Fruit fly (Drosophila melanogaster) whole organism, embryonic: ENCODE results near the gene IntS4.
A peak's percentile ranks its signal among the peaks of the same experiment; 100 is the strongest.

ENCODE experiments used
- CG1024 ChIP-seq: fragments of 200-800 bp; sonication (Bioruptor generic); IDR thresholded peaks from 2 replicates; pipeline ENCODE4 v1.3.6; 2022; ENCODE audit warnings: missing biosample characterization, missing genetic modification characterization
- CG10366 ChIP-seq: fragments of 200-800 bp; sonication (Bioruptor generic); IDR thresholded peaks from 2 replicates; pipeline ENCODE4 v1.3.6; 2022; ENCODE audit warnings: missing biosample characterization, missing genetic modification characterization
- CG10462 ChIP-seq: fragments of 200-800 bp; sonication (Bioruptor generic); optimal IDR thresholded peaks from 2 replicates; lab custom pipeline; 2016; ENCODE audit warnings: missing biosample characterization, missing genetic modification characterization
- CG10543 ChIP-seq: fragments of 200-800 bp; sonication (Bioruptor generic); optimal IDR thresholded peaks from 3 replicates; lab custom pipeline; 2017; ENCODE audit warnings: missing biosample characterization, mild to moderate bottlenecking, missing genetic modification characterization, moderate library complexity
- CG11696 ChIP-seq: fragments of 200-800 bp; sonication (Bioruptor generic); IDR thresholded peaks from 2 replicates; pipeline ENCODE4 v1.3.6; 2022; ENCODE audit warnings: missing biosample characterization, missing genetic modification characterization
- CG12104 ChIP-seq: fragments of 200-800 bp; sonication (Bioruptor generic); optimal IDR thresholded peaks from 3 replicates; lab custom pipeline; 2016; ENCODE audit warnings: missing biosample characterization, missing genetic modification characterization
- CG13424 ChIP-seq: fragments of 200-800 bp; sonication (Bioruptor generic); optimal IDR thresholded peaks from 2 replicates; lab custom pipeline; 2019; ENCODE audit warnings: missing biosample characterization, mild to moderate bottlenecking, missing genetic modification characterization, moderate library complexity
- CG15269 ChIP-seq: fragments of 200-800 bp; sonication (Bioruptor generic); optimal IDR thresholded peaks from 2 replicates; lab custom pipeline; 2018; ENCODE audit warnings: missing biosample characterization, mild to moderate bottlenecking, missing genetic modification characterization, moderate library complexity
- CG1602 ChIP-seq: fragments of 200-800 bp; sonication (Bioruptor generic); optimal IDR thresholded peaks from 3 replicates; lab custom pipeline; 2016; ENCODE audit warnings: missing biosample characterization, missing genetic modification characterization
- CG1647 ChIP-seq: fragments of 200-800 bp; sonication (Bioruptor generic); optimal IDR thresholded peaks from 3 replicates; lab custom pipeline; 2016; ENCODE audit warnings: missing biosample characterization, missing genetic modification characterization
- CG17186 ChIP-seq: fragments of 200-800 bp; sonication (Bioruptor generic); optimal IDR thresholded peaks from 3 replicates; lab custom pipeline; 2017; ENCODE audit warnings: missing biosample characterization, missing genetic modification reagents, missing genetic modification characterization
- CG32767 ChIP-seq: fragments of 200-800 bp; sonication (Bioruptor generic); IDR thresholded peaks from 2 replicates; pipeline ENCODE4 v1.3.6; 2022; ENCODE audit warnings: missing biosample characterization, missing genetic modification characterization
- CG33557 ChIP-seq: fragments of 200-800 bp; sonication (Bioruptor generic); optimal IDR thresholded peaks from 2 replicates; lab custom pipeline; 2019; ENCODE audit warnings: missing biosample characterization, mild to moderate bottlenecking, missing genetic modification characterization, moderate library complexity
- CG6689 ChIP-seq: fragments of 200-800 bp; sonication (Bioruptor generic); IDR thresholded peaks from 2 replicates; pipeline ENCODE4 v1.3.6; 2022; ENCODE audit warnings: missing biosample characterization, missing genetic modification characterization
- CG7271 ChIP-seq: fragments of 200-800 bp; sonication (Bioruptor generic); optimal IDR thresholded peaks from 2 replicates; lab custom pipeline; 2018; ENCODE audit warnings: missing biosample characterization, mild to moderate bottlenecking, missing genetic modification characterization, moderate library complexity
- CG8290 ChIP-seq, 3 experiments: fragments of 200-800 bp; sonication (Bioruptor generic); optimal IDR thresholded peaks; 2 replicates each; lab custom pipeline; 2016 to 2019; ENCODE audit warnings: missing biosample characterization in 3 of 3, missing genetic modification characterization in 3 of 3, mild to moderate bottlenecking in 2 of 3, moderate library complexity in 1 of 3
- CG8924 ChIP-seq: fragments of 200-800 bp; optimal IDR thresholded peaks from 3 replicates; lab custom pipeline; 2019; ENCODE audit warnings: missing biosample characterization, mild to moderate bottlenecking, missing genetic modification characterization, moderate library complexity
- D19A ChIP-seq: fragments of 200-800 bp; optimal IDR thresholded peaks from 3 replicates; lab custom pipeline; 2019; ENCODE audit warnings: missing biosample characterization, mild to moderate bottlenecking, missing genetic modification characterization, moderate library complexity
- ERR ChIP-seq: fragments of 200-800 bp; sonication (Bioruptor generic); optimal IDR thresholded peaks from 2 replicates; lab custom pipeline; 2016; ENCODE audit warnings: missing biosample characterization, missing genetic modification characterization
- Eip74EF ChIP-seq, 2 experiments: fragments of 200-800 bp in 1 of 2; fragments of >200 bp in 1 of 2; sonication (Bioruptor generic) in 1 of 2; optimal IDR thresholded peaks; 2 replicates each; lab custom pipeline; 2017 to 2019; ENCODE audit warnings: missing biosample characterization in 2 of 2, missing genetic modification characterization in 2 of 2, mild to moderate bottlenecking in 1 of 2, moderate library complexity in 1 of 2
- H2.0 ChIP-seq: fragments of 200-800 bp; sonication (Bioruptor generic); IDR thresholded peaks from 2 replicates; pipeline ENCODE4 v1.3.6; 2022; ENCODE audit warnings: missing biosample characterization, missing genetic modification characterization
- Jarid2 ChIP-seq: fragments of 200-800 bp; sonication (Bioruptor generic); optimal IDR thresholded peaks from 3 replicates; lab custom pipeline; 2017; ENCODE audit warnings: mild to moderate bottlenecking, missing biosample characterization, missing genetic modification reagents, missing genetic modification characterization
- Neu2 ChIP-seq: fragments of 200-800 bp; sonication (Bioruptor generic); optimal IDR thresholded peaks from 3 replicates; lab custom pipeline; 2016; ENCODE audit warnings: missing biosample characterization, missing genetic modification characterization, borderline replicate concordance
- PHDP ChIP-seq: fragments of 200-800 bp; sonication (Bioruptor generic); optimal IDR thresholded peaks from 3 replicates; lab custom pipeline; 2018; ENCODE audit warnings: missing biosample characterization, mild to moderate bottlenecking, missing genetic modification characterization, moderate library complexity
- Ptx1 ChIP-seq: fragments of 200-800 bp; sonication (Bioruptor generic); IDR thresholded peaks from 2 replicates; pipeline ENCODE4 v1.3.6; 2022; ENCODE audit warnings: missing biosample characterization, missing genetic modification characterization
- Rfx ChIP-seq: fragments of 200-800 bp; sonication (Bioruptor generic); IDR thresholded peaks from 2 replicates; pipeline ENCODE4 v1.3.6; 2022; ENCODE audit warnings: missing biosample characterization, missing genetic modification characterization
- Sox100B ChIP-seq: fragments of 200-800 bp; sonication (Bioruptor generic); optimal IDR thresholded peaks from 3 replicates; lab custom pipeline; 2018; ENCODE audit warnings: missing biosample characterization, mild to moderate bottlenecking, missing genetic modification characterization
- Xbp1 ChIP-seq: fragments of 200-800 bp; sonication (Bioruptor generic); optimal IDR thresholded peaks from 3 replicates; lab custom pipeline; 2016; ENCODE audit warnings: missing biosample characterization, mild to moderate bottlenecking, missing genetic modification characterization
- Xrp1 ChIP-seq: fragments of 200-800 bp; sonication (Bioruptor generic); IDR thresholded peaks from 2 replicates; pipeline ENCODE4 v1.3.6; 2022; ENCODE audit warnings: missing biosample characterization, missing genetic modification characterization
- YL-1 ChIP-seq: fragments of 200-800 bp; sonication (Bioruptor generic); optimal IDR thresholded peaks from 3 replicates; lab custom pipeline; 2017; ENCODE audit warnings: missing biosample characterization, mild to moderate bottlenecking, missing genetic modification characterization
- ab ChIP-seq: fragments of 200-800 bp; sonication (Bioruptor generic); optimal IDR thresholded peaks from 2 replicates; lab custom pipeline; 2016; ENCODE audit warnings: missing biosample characterization, missing genetic modification characterization
- chinmo ChIP-seq: fragments of 200-800 bp; sonication (Bioruptor generic); IDR thresholded peaks from 4 replicates; pipeline ENCODE4 v1.3.6; 2022; ENCODE audit warnings: missing biosample characterization, missing genetic modification characterization; ENCODE audit not compliant: partially characterized antibody
- chn ChIP-seq: fragments of 200-800 bp; sonication (Bioruptor generic); optimal IDR thresholded peaks from 2 replicates; lab custom pipeline; 2016; ENCODE audit warnings: missing biosample characterization, missing genetic modification characterization
- crc ChIP-seq: fragments of 200-800 bp; sonication (Bioruptor generic); optimal IDR thresholded peaks from 2 replicates; lab custom pipeline; 2016; ENCODE audit warnings: missing biosample characterization, missing genetic modification characterization
- dysf ChIP-seq: fragments of 200-800 bp; sonication (Bioruptor generic); IDR thresholded peaks from 3 replicates; pipeline ENCODE4 v1.3.6; 2022; ENCODE audit warnings: missing biosample characterization, missing genetic modification characterization
- gce ChIP-seq: fragments of 200-800 bp; sonication (Bioruptor generic); IDR thresholded peaks from 3 replicates; pipeline ENCODE4 v1.3.6; 2022; ENCODE audit warnings: missing biosample characterization, missing genetic modification characterization
- gem ChIP-seq: fragments of 200-800 bp; sonication (Bioruptor generic); optimal IDR thresholded peaks from 2 replicates; lab custom pipeline; 2019; ENCODE audit warnings: missing biosample characterization, mild to moderate bottlenecking, missing genetic modification characterization, moderate library complexity
- hb ChIP-seq: fragments of 200-800 bp; sonication (Bioruptor generic); IDR thresholded peaks from 3 replicates; pipeline ENCODE4 v1.3.6; 2022; ENCODE audit warnings: missing biosample characterization, missing genetic modification characterization; ENCODE audit not compliant: partially characterized antibody
- lab ChIP-seq: fragments of 200-800 bp; sonication (Bioruptor generic); optimal IDR thresholded peaks from 3 replicates; lab custom pipeline; 2017; ENCODE audit warnings: missing biosample characterization, missing genetic modification characterization, mild to moderate bottlenecking, moderate library complexity, missing genetic modification reagents
- lmd ChIP-seq: fragments of 200-800 bp; sonication (Bioruptor generic); IDR thresholded peaks from 2 replicates; pipeline ENCODE4 v1.3.6; 2022; ENCODE audit warnings: missing biosample characterization, missing genetic modification characterization
- otp ChIP-seq: fragments of 200-800 bp; sonication (Bioruptor generic); IDR thresholded peaks from 3 replicates; pipeline ENCODE4, ENCODE4 v1.3.6; 2022; ENCODE audit warnings: missing biosample characterization, missing genetic modification characterization
- prd ChIP-seq, 3 experiments: fragments of >200 bp in 2 of 3; fragments of 200-800 bp in 1 of 3; sonication (Bioruptor generic) in 1 of 3; optimal IDR thresholded peaks in 2 of 3; IDR thresholded peaks in 1 of 3; 2 replicates in 2 of 3; 3 replicates in 1 of 3; pipeline versions ENCODE4 v1.3.6 to Lab custom; 2017 to 2022; ENCODE audit warnings: missing biosample characterization in 1 of 3, missing genetic modification characterization in 1 of 3
- sc ChIP-seq, 3 experiments: fragments of >200 bp in 2 of 3; fragments of 200-800 bp in 1 of 3; sonication (Bioruptor generic) in 1 of 3; optimal IDR thresholded peaks; 2 replicates in 2 of 3; 3 replicates in 1 of 3; lab custom pipeline; 2017; ENCODE audit warnings: mild to moderate bottlenecking in 1 of 3, missing biosample characterization in 1 of 3, missing genetic modification characterization in 1 of 3, missing genetic modification reagents in 1 of 3
- sisA ChIP-seq: fragments of 200-800 bp; sonication (Bioruptor generic); IDR thresholded peaks from 2 replicates; pipeline ENCODE4 v1.3.6; 2022; ENCODE audit warnings: missing biosample characterization, missing genetic modification characterization
- tio ChIP-seq: fragments of 200-800 bp; sonication (Bioruptor generic); optimal IDR thresholded peaks from 2 replicates; lab custom pipeline; 2017; ENCODE audit warnings: missing biosample characterization, missing genetic modification characterization, inconsistent platforms
- ttk ChIP-seq: fragments of 200-800 bp; sonication (Bioruptor generic); IDR thresholded peaks from 2 replicates; pipeline ENCODE4 v2.1.2; 2022; ENCODE audit warnings: missing biosample characterization, missing genetic modification characterization
- vfl ChIP-seq: fragments of 200-800 bp; sonication (Bioruptor generic); optimal IDR thresholded peaks from 2 replicates; lab custom pipeline; 2016; ENCODE audit warnings: missing biosample characterization, missing genetic modification characterization
- vnd ChIP-seq: fragments of 200-800 bp; sonication (Bioruptor generic); IDR thresholded peaks from 3 replicates; pipeline ENCODE4 v1.3.6; 2022; ENCODE audit warnings: missing biosample characterization, missing genetic modification characterization; ENCODE audit not compliant: partially characterized antibody
- zen ChIP-seq: fragments of 200-800 bp; sonication (Bioruptor generic); optimal IDR thresholded peaks from 3 replicates; lab custom pipeline; 2018; ENCODE audit warnings: missing biosample characterization, mild to moderate bottlenecking, missing genetic modification characterization, moderate library complexity

The IntS4 gene

DNA sequence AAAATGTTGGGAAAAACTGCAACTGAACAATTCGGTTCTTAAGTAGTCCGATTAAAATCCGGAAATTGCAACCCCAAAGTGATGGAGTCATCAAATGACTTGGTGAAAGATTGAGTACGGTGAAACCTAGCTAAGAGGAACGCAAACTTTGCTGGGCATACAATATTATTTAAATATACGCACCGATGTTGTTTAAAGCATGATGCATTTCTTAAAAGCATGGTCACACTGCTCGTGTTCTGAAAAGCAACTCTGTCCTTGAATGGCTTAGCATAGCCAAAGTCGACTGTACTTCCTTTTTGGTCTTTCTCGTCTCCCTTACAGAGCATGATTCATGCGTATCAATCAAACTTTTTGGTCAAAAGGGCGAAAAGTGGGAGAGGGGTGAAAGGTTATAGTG, 21.9 kb downstream of the IntS4 start (continued):
- TF ChIP-seq Eip74EF (GFP tag; optimal IDR thresholded peaks at IDR 0.05; lab: Kevin White, UChicago) (no peak), lmd (GFP tag; lab: Robert Waterston, UW) (peak; percentile 52; the same call in 1 of the 2 replicates), Ptx1 (GFP tag; lab: Robert Waterston, UW) (peak; percentile 58), CG8290 (GFP tag; optimal IDR thresholded peaks at IDR 0.05; lab: Kevin White, UChicago) (no peak), CG8290 (tag; optimal IDR thresholded peaks at IDR 0.05; lab: Kevin White, UChicago) (peak in 1 of 2 experiments; percentile 45), CG12104 (GFP tag; lab: Kevin White, UChicago) (no peak), gce (GFP tag; lab: Robert Waterston, UW) (0 out of 3 replicates have a peak, but pooled peaks have one; percentile 47), D19A (no peak), otp (GFP tag; lab: Robert Waterston, UW) (no peak), PHDP (tag; lab: Kevin White, UChicago) (peak; percentile 25), CG13424 (peak; percentile 22), CG15269 (tag; lab: Kevin White, UChicago) (peak; percentile 18), CG32767 (GFP tag; lab: Robert Waterston, UW) (no peak), CG11696 (GFP tag; lab: Robert Waterston, UW) (no peak), CG8924 (tag; lab: Kevin White, UChicago) (peak; percentile 0), ttk (peak; percentile 60), Jarid2 (GFP tag; lab: Kevin White, UChicago) (no peak), Rfx (GFP tag; lab: Robert Waterston, UW) (peak; percentile 59), sisA (GFP tag; lab: Robert Waterston, UW) (peak; percentile 58), H2.0 (GFP tag; lab: Robert Waterston, UW) (peak; percentile 49; the same call in 1 of the 2 replicates), Xrp1 (GFP tag; lab: Robert Waterston, UW) (peak; percentile 61; the same call in 1 of the 2 replicates), prd (optimal IDR thresholded peaks at IDR 0.05; lab: Kevin White, UChicago) (no peak), prd (GFP tag; IDR thresholded peaks at IDR 0.05; lab: Robert Waterston, UW) (peak; percentile 49; the same call in 1 of the 3 replicates), vnd (GFP tag; lab: Robert Waterston, UW) (no peak), vfl (GFP tag; lab: Kevin White, UChicago) (no peak), tio (GFP tag; lab: Kevin White, UChicago) (no peak), ab (no peak), YL-1 (GFP tag; lab: Kevin White, UChicago) (no peak), gem (tag; lab: Kevin White, UChicago) (peak; percentile 43), Neu2 (GFP tag; lab: Kevin White, UChicago) (no peak), dysf (GFP tag; lab: Robert Waterston, UW) (0 out of 3 replicates have a peak, but pooled peaks have one; percentile 49), CG1602 (GFP tag; lab: Kevin White, UChicago) (no peak), zen (no peak), CG17186 (GFP tag; lab: Kevin White, UChicago) (no peak), Xbp1 (GFP tag; lab: Kevin White, UChicago) (peak; percentile 21), CG6689 (peak; percentile 43; the same call in 1 of the 2 replicates), Sox100B (no peak), CG1647 (no peak), lab (GFP tag; lab: Kevin White, UChicago) (peak; percentile 56), CG1024 (GFP tag; lab: Robert Waterston, UW) (no peak), CG10366 (no peak), sc (optimal IDR thresholded peaks at IDR 0.05; lab: Kevin White, UChicago) (no peak), sc (GFP tag; optimal IDR thresholded peaks at IDR 0.05; lab: Kevin White, UChicago) (no peak), CG10543 (GFP tag; lab: Kevin White, UChicago) (no peak), crc (GFP tag; lab: Kevin White, UChicago) (peak; percentile 4), CG7271 (no peak), ERR (GFP tag; lab: Kevin White, UChicago) (no peak), hb (GFP tag; lab: Robert Waterston, UW) (no peak), chinmo (GFP tag; lab: Robert Waterston, UW) (no peak), chn (GFP tag; lab: Kevin White, UChicago) (no peak), CG10462 (GFP tag; lab: Kevin White, UChicago) (no peak), CG33557 (GFP tag; lab: Kevin White, UChicago) (no peak)
